Worm (Caenorhabditis elegans): ENCODE measurements around the gene srx-114.
A peak's percentile ranks its signal among the peaks of the same experiment; 100 is the strongest.

The srx-114 gene

ce11 chrII:5433069-5433468 is at the start of gene srx-114:
Gene srx-114 (minus strand): TSS chrII:5433169.
- TF ChIP-seq hmbx-1 (tag; optimal IDR thresholded peaks at IDR 0.05) (no peak), B0310.2 (tag; optimal IDR thresholded peaks at IDR 0.05) (no peak), flt-1 (GFP tag; IDR thresholded peaks at IDR 0.05) (no peak)

- TF ChIP-seq B0310.2 (tag; optimal IDR thresholded peaks at IDR 0.05) (no peak), scrt-1 (GFP tag; IDR thresholded peaks at IDR 0.05) (no peak), aly-1 (tag; optimal IDR thresholded peaks at IDR 0.05) (no peak), ets-7 (tag; optimal IDR thresholded peaks at IDR 0.05) (no peak), sea-1 (GFP tag; conservative IDR thresholded peaks at IDR 0.05) (no peak), tbx-11 (GFP tag; IDR thresholded peaks at IDR 0.05) (no peak), hmbx-1 (tag; optimal IDR thresholded peaks at IDR 0.05) (no peak), tbx-37 (GFP tag; conservative IDR thresholded peaks at IDR 0.05) (no peak), F13C5.2 (tag; optimal IDR thresholded peaks at IDR 0.05) (no peak), pes-1 (GFP tag; IDR thresholded peaks at IDR 0.05) (no peak), ceh-36 (tag; optimal IDR thresholded peaks at IDR 0.05) (no peak), flt-1 (GFP tag; IDR thresholded peaks at IDR 0.05) (no peak), ama-1 (optimal IDR thresholded peaks at IDR 0.05) (no peak), hnd-1 (tag; optimal IDR thresholded peaks at IDR 0.05) (no peak), hmg-4 (GFP tag; optimal IDR thresholded peaks at IDR 0.05) (no peak), ceh-13 (GFP tag; optimal IDR thresholded peaks at IDR 0.05) (no peak)
Measured at ce11 chrII:5481982-5482381, 49.0 kb upstream of the srx-114 start, which contains the start of gene cal-8. Gene cal-8 (minus strand): TSS chrII:5482041.

- no peak for TF ChIP-seq scrt-1 (GFP tag; IDR thresholded peaks at IDR 0.05)
- no peak for TF ChIP-seq F13C5.2 (tag; optimal IDR thresholded peaks at IDR 0.05)
- no peak for TF ChIP-seq B0310.2 (tag; optimal IDR thresholded peaks at IDR 0.05)
- TF ChIP-seq hmg-4 (GFP tag; optimal IDR thresholded peaks at IDR 0.05): no peak
- no peak for TF ChIP-seq ets-7 (tag; optimal IDR thresholded peaks at IDR 0.05)
- TF ChIP-seq ama-1 (optimal IDR thresholded peaks at IDR 0.05): no peak
- TF ChIP-seq tra-4 (tag; optimal IDR thresholded peaks at IDR 0.05): no peak
- TF ChIP-seq pes-1 (GFP tag; IDR thresholded peaks at IDR 0.05): no peak
- TF ChIP-seq tbx-37 (GFP tag; conservative IDR thresholded peaks at IDR 0.05): no peak
- TF ChIP-seq hnd-1 (tag; optimal IDR thresholded peaks at IDR 0.05): no peak
Measured at ce11 chrII:5478318-5478717, 45.3 kb upstream of the srx-114 start, which contains the start of gene F56D1.1. Gene F56D1.1 (plus strand): TSS chrII:5478618.

- TF ChIP-seq tbx-11 (GFP tag; IDR thresholded peaks at IDR 0.05) (no peak), pes-1 (GFP tag; IDR thresholded peaks at IDR 0.05) (no peak), aly-1 (tag; optimal IDR thresholded peaks at IDR 0.05) (no peak), ets-7 (tag; optimal IDR thresholded peaks at IDR 0.05) (no peak), sea-1 (GFP tag; conservative IDR thresholded peaks at IDR 0.05) (no peak), F13C5.2 (tag; optimal IDR thresholded peaks at IDR 0.05) (no peak), hmbx-1 (tag; optimal IDR thresholded peaks at IDR 0.05) (no peak), tra-4 (tag; optimal IDR thresholded peaks at IDR 0.05) (no peak), tbx-37 (GFP tag; conservative IDR thresholded peaks at IDR 0.05) (no peak), ama-1 (optimal IDR thresholded peaks at IDR 0.05) (no peak), hnd-1 (tag; optimal IDR thresholded peaks at IDR 0.05) (no peak), flt-1 (GFP tag; IDR thresholded peaks at IDR 0.05) (no peak), ceh-36 (tag; optimal IDR thresholded peaks at IDR 0.05) (no peak), B0310.2 (tag; optimal IDR thresholded peaks at IDR 0.05) (no peak), ceh-13 (GFP tag; optimal IDR thresholded peaks at IDR 0.05) (no peak), hmg-4 (GFP tag; optimal IDR thresholded peaks at IDR 0.05) (no peak), scrt-1 (GFP tag; IDR thresholded peaks at IDR 0.05) (no peak)
Measured at ce11 chrII:5474946-5475345, 42.0 kb upstream of the srx-114 start, which contains the start of gene ilcr-2. Gene ilcr-2 (plus strand): TSS chrII:5475246.

ce11 chrII:5473946-5474423 is 41.0 kb upstream of the srx-114 start, which contains the start of gene mrps-16:
Gene mrps-16 (plus strand): TSS chrII:5474373.
- TF ChIP-seq scrt-1 (GFP tag; IDR thresholded peaks at IDR 0.05): no peak
- no peak for TF ChIP-seq ceh-13 (GFP tag; optimal IDR thresholded peaks at IDR 0.05)
- no peak for TF ChIP-seq hmbx-1 (tag; optimal IDR thresholded peaks at IDR 0.05)
- peak; percentile 68 for TF ChIP-seq F13C5.2 (tag; optimal IDR thresholded peaks at IDR 0.05)
- TF ChIP-seq ceh-36 (tag; optimal IDR thresholded peaks at IDR 0.05): no peak
- TF ChIP-seq pes-1 (GFP tag; IDR thresholded peaks at IDR 0.05): 0 out of 2 replicates have a peak, but pooled peaks have one; percentile 25
- TF ChIP-seq sea-1 (GFP tag; conservative IDR thresholded peaks at IDR 0.05): no peak

- no peak for TF ChIP-seq hmg-4 (GFP tag; optimal IDR thresholded peaks at IDR 0.05)
- TF ChIP-seq B0310.2 (tag; optimal IDR thresholded peaks at IDR 0.05): no peak
Measured at ce11 chrII:5465729-5466408, 32.9 kb upstream of the srx-114 start, which contains the start of gene clr-1. Gene clr-1 (plus strand): TSS chrII:5466358.

- TF ChIP-seq flt-1 (GFP tag; IDR thresholded peaks at IDR 0.05) (no peak), hmg-4 (GFP tag; optimal IDR thresholded peaks at IDR 0.05) (peak; percentile 47), hmbx-1 (tag; optimal IDR thresholded peaks at IDR 0.05) (no peak), F13C5.2 (tag; optimal IDR thresholded peaks at IDR 0.05) (peak; percentile 5), ama-1 (optimal IDR thresholded peaks at IDR 0.05) (no peak), sea-1 (GFP tag; conservative IDR thresholded peaks at IDR 0.05) (no peak), tbx-37 (GFP tag; conservative IDR thresholded peaks at IDR 0.05) (0 out of 2 replicates have a peak, but pooled peaks have one; percentile 10), B0310.2 (tag; optimal IDR thresholded peaks at IDR 0.05) (no peak)
Measured at ce11 chrII:5463692-5464300, 30.8 kb upstream of the srx-114 start.
